Fruit fly (Drosophila melanogaster): ENCODE data around the gene Or85e.

Gene Or85e

dm6 chr3R:8668024-8668856, 32.6 kb upstream of the Or85e start (continued):
- TF ChIP-seq tna (GFP tag; IDR thresholded peaks at IDR 0.05; ENCODE audit: partially characterized antibody) = peak; percentile 76
- peak; percentile 44; the same call in 1 of the 2 replicates for TF ChIP-seq sna (GFP tag; IDR thresholded peaks at IDR 0.05; ENCODE audit: partially characterized antibody)
- peak; percentile 36 for TF ChIP-seq knrl (GFP tag; IDR thresholded peaks at IDR 0.05; ENCODE audit: partially characterized antibody)
- no peak for TF ChIP-seq CG9817 (tag; optimal IDR thresholded peaks at IDR 0.05)
- TF ChIP-seq Six4 (GFP tag; optimal IDR thresholded peaks at IDR 0.05) = no peak
- TF ChIP-seq Scr (GFP tag; IDR thresholded peaks at IDR 0.05; ENCODE audit: partially characterized antibody) = peak; percentile 60; the same call in 1 of the 2 replicates
- peak in 1 of 2 experiments; percentile 6 for TF ChIP-seq Eip74EF (GFP tag; optimal IDR thresholded peaks at IDR 0.05)
- TF ChIP-seq Fer2 (tag; optimal IDR thresholded peaks at IDR 0.05) = no peak
- peak in 1 of 2 experiments; percentile 71 for TF ChIP-seq Hr78 (GFP tag; optimal IDR thresholded peaks at IDR 0.05)
- peak; percentile 69 for TF ChIP-seq ftz-f1 (GFP tag; optimal IDR thresholded peaks at IDR 0.05)
- peak; percentile 89 for TF ChIP-seq CG7963 (GFP tag; IDR thresholded peaks at IDR 0.05; ENCODE audit: partially characterized antibody)
- peak; percentile 94 for TF ChIP-seq CG42726 (GFP tag; IDR thresholded peaks at IDR 0.05; ENCODE audit: partially characterized antibody)
- TF ChIP-seq Neu2 (GFP tag; optimal IDR thresholded peaks at IDR 0.05; ENCODE audit: borderline replicate concordance) = no peak
- TF ChIP-seq CG2202 (tag; optimal IDR thresholded peaks at IDR 0.05) = no peak
- TF ChIP-seq Adf1 (GFP tag; IDR thresholded peaks at IDR 0.05) = no peak
- peak; percentile 2 for TF ChIP-seq CG17385 (GFP tag; optimal IDR thresholded peaks at IDR 0.05)
- TF ChIP-seq CG34376 (GFP tag; optimal IDR thresholded peaks at IDR 0.05) = peak; percentile 72
- peak; percentile 2 for TF ChIP-seq CG12769 (tag; optimal IDR thresholded peaks at IDR 0.05)
- TF ChIP-seq CG2678 (tag; optimal IDR thresholded peaks at IDR 0.05) = peak; percentile 16
- no peak for TF ChIP-seq CG8359 (GFP tag; optimal IDR thresholded peaks at IDR 0.05; ENCODE audit: borderline replicate concordance)
- no peak for TF ChIP-seq CG4617 (GFP tag; optimal IDR thresholded peaks at IDR 0.05; ENCODE audit: borderline replicate concordance)
- TF ChIP-seq tx (GFP tag; optimal IDR thresholded peaks at IDR 0.05) = no peak
- TF ChIP-seq Sox100B (GFP tag; optimal IDR thresholded peaks at IDR 0.05) = no peak
- peak; percentile 10 for TF ChIP-seq gem (tag; optimal IDR thresholded peaks at IDR 0.05)
- peak; percentile 92 for TF ChIP-seq Opbp (GFP tag; IDR thresholded peaks at IDR 0.05; ENCODE audit: partially characterized antibody)
- no peak for TF ChIP-seq CG12071 (GFP tag; optimal IDR thresholded peaks at IDR 0.05)
- TF ChIP-seq CG12299 (tag; optimal IDR thresholded peaks at IDR 0.05) = no peak
- TF ChIP-seq Antp (GFP tag; optimal IDR thresholded peaks at IDR 0.05) = no peak
- TF ChIP-seq CG6254 (GFP tag; optimal IDR thresholded peaks at IDR 0.05) = no peak
- peak; percentile 93 for TF ChIP-seq abd-A (tag; optimal IDR thresholded peaks at IDR 0.05)
- peak; percentile 70 for TF ChIP-seq Bgb (GFP tag; IDR thresholded peaks at IDR 0.05; ENCODE audit: partially characterized antibody)
- TF ChIP-seq CG14860 (GFP tag; IDR thresholded peaks at IDR 0.05; ENCODE audit: partially characterized antibody) = peak; percentile 52
- peak; percentile 67 for TF ChIP-seq vvl (GFP tag; IDR thresholded peaks at IDR 0.05)
- peak; percentile 37; the same call in 1 of the 2 replicates for TF ChIP-seq hbn (GFP tag; IDR thresholded peaks at IDR 0.05; ENCODE audit: partially characterized antibody)
- no peak for TF ChIP-seq corto (GFP tag; optimal IDR thresholded peaks at IDR 0.05)
- TF ChIP-seq unc-4 (GFP tag; IDR thresholded peaks at IDR 0.05; ENCODE audit: partially characterized antibody) = peak; percentile 44; the same call in 1 of the 2 replicates
- peak; percentile 95 for TF ChIP-seq CG6791 (GFP tag; IDR thresholded peaks at IDR 0.05; ENCODE audit: partially characterized antibody)
- TF ChIP-seq lola (GFP tag; optimal IDR thresholded peaks at IDR 0.05) = no peak
- peak; percentile 76 for TF ChIP-seq Med (GFP tag)
- peak; percentile 4 for TF ChIP-seq CG7987 (GFP tag; optimal IDR thresholded peaks at IDR 0.05)
- TF ChIP-seq bbx (GFP tag; IDR thresholded peaks at IDR 0.05; ENCODE audit: partially characterized antibody) = peak; percentile 88
- peak; percentile 93 for TF ChIP-seq exex (tag; optimal IDR thresholded peaks at IDR 0.05)
- peak; percentile 52 for TF ChIP-seq D19A (tag; optimal IDR thresholded peaks at IDR 0.05)
- peak; percentile 35 for TF ChIP-seq vnd (GFP tag; IDR thresholded peaks at IDR 0.05; ENCODE audit: partially characterized antibody)

Measured in whole organism, embryonic.